Worm (Caenorhabditis elegans) whole organism, L4 larva: ENCODE data around the gene F57C12.6.

Source experiments
- D1046.2 ChIP-seq: fragments of 200-800 bp; sonication (Bioruptor generic); IDR thresholded peaks from 2 replicates; pipeline ENCODE4 v1.3.6; 2022; ENCODE audit warnings: missing genetic modification characterization, missing compliant biosample characterization
- R02D3.7 ChIP-seq: fragments of 150-350 bp; sonication (generic microtip); optimal IDR thresholded peaks from 3 replicates; lab custom pipeline; 2014; ENCODE audit warnings: missing biosample characterization, missing genetic modification characterization
- T20F7.1 ChIP-seq: fragments of 200-800 bp; sonication (Bioruptor generic); optimal IDR thresholded peaks from 2 replicates; lab custom pipeline; 2018; ENCODE audit warnings: mild to moderate bottlenecking, missing genetic modification characterization, missing compliant biosample characterization
- T26A8.4 ChIP-seq: fragments of 200-800 bp; sonication (Bioruptor generic); IDR thresholded peaks from 2 replicates; pipeline ENCODE4 v1.3.6; 2022; ENCODE audit warnings: missing genetic modification characterization, missing compliant biosample characterization
- Y5F2A.4 ChIP-seq: fragments of 200-800 bp; sonication (Bioruptor generic); optimal IDR thresholded peaks from 2 replicates; lab custom pipeline; 2018; ENCODE audit warnings: mild to moderate bottlenecking, missing genetic modification characterization, missing compliant biosample characterization
- ZK337.2 ChIP-seq: fragments of 200-800 bp; sonication (Bioruptor generic); IDR thresholded peaks from 2 replicates; pipeline ENCODE4 v1.3.6; 2022; ENCODE audit warnings: missing genetic modification reagents, missing genetic modification characterization, missing compliant biosample characterization
- aha-1 ChIP-seq: fragments of 150-350 bp; peaks from one replicate; lab custom pipeline; 2014; ENCODE audit warnings: missing biosample characterization, missing genetic modification characterization
- aly-2 ChIP-seq: sonication (generic microtip); optimal IDR thresholded peaks from 2 replicates; lab custom pipeline; 2018; ENCODE audit warnings: missing biosample characterization, missing genetic modification characterization
- arid-1 ChIP-seq: fragments of 200-800 bp; sonication (Bioruptor generic); conservative IDR thresholded peaks from 2 replicates; pipeline ENCODE4 v1.3.6; 2022; ENCODE audit warnings: missing genetic modification reagents, missing genetic modification characterization, missing compliant biosample characterization
- attf-4 ChIP-seq: sonication (generic microtip); optimal IDR thresholded peaks from 3 replicates; lab custom pipeline; 2017; ENCODE audit warnings: missing biosample characterization, missing genetic modification characterization
- ceh-20 ChIP-seq: fragments of 200-800 bp; sonication (Bioruptor generic); IDR thresholded peaks from 2 replicates; pipeline ENCODE4 v1.3.6; 2022; ENCODE audit warnings: missing genetic modification reagents, missing genetic modification characterization, missing compliant biosample characterization
- ceh-82 ChIP-seq: sonication (generic microtip); optimal IDR thresholded peaks from 2 replicates; lab custom pipeline; 2017; ENCODE audit warnings: missing biosample characterization, missing genetic modification characterization
- ctbp-1 ChIP-seq: fragments of 200-800 bp; sonication (Bioruptor generic); IDR thresholded peaks from 2 replicates; pipeline ENCODE4 v1.3.6; 2022; ENCODE audit warnings: missing genetic modification reagents, missing genetic modification characterization, missing compliant biosample characterization
- dmd-6 ChIP-seq: fragments of 200-800 bp; sonication (Bioruptor generic); IDR thresholded peaks from 2 replicates; pipeline ENCODE4 v1.3.6; 2022; ENCODE audit warnings: missing genetic modification reagents, missing genetic modification characterization, missing compliant biosample characterization
- dmd-8 ChIP-seq: fragments of 200-800 bp; sonication (Bioruptor generic); IDR thresholded peaks from 2 replicates; pipeline ENCODE4 v1.3.6; 2022; ENCODE audit warnings: missing genetic modification characterization, missing compliant biosample characterization
- dmd-9 ChIP-seq: fragments of 200-800 bp; sonication (Bioruptor generic); IDR thresholded peaks from 2 replicates; pipeline ENCODE4 v1.3.6; 2022; ENCODE audit warnings: missing genetic modification reagents, missing genetic modification characterization, missing compliant biosample characterization
- dpl-1 ChIP-seq: fragments of 150-350 bp; optimal IDR thresholded peaks from 2 replicates; lab custom pipeline; 2014; ENCODE audit warnings: missing biosample characterization, missing genetic modification reagents, missing genetic modification characterization
- fos-1 ChIP-seq: fragments of 150-350 bp; optimal IDR thresholded peaks from 2 replicates; lab custom pipeline; 2014; ENCODE audit warnings: missing biosample characterization, missing genetic modification characterization
- gei-8 ChIP-seq: fragments of 200-800 bp; sonication (Bioruptor generic); optimal IDR thresholded peaks from 2 replicates; lab custom pipeline; 2018; ENCODE audit warnings: mild to moderate bottlenecking, missing genetic modification characterization, missing compliant biosample characterization
- hlh-30 ChIP-seq: sonication (generic microtip); optimal IDR thresholded peaks from 2 replicates; lab custom pipeline; 2017; ENCODE audit warnings: antibody characterized with exemption, mild to moderate bottlenecking, missing genetic modification characterization, missing compliant biosample characterization; ENCODE audit not compliant: insufficient read depth
- hmg-1.1 ChIP-seq: fragments of 200-800 bp; sonication (Bioruptor generic); IDR thresholded peaks from 2 replicates; pipeline ENCODE4 v1.3.6; 2022; ENCODE audit warnings: missing genetic modification reagents, missing genetic modification characterization, missing compliant biosample characterization
- lim-7 ChIP-seq: fragments of 200-800 bp; sonication (Bioruptor generic); IDR thresholded peaks from 2 replicates; pipeline ENCODE4 v1.3.6; 2022; ENCODE audit warnings: missing genetic modification characterization, missing compliant biosample characterization
- lin-29 ChIP-seq: fragments of 200-800 bp; sonication (Bioruptor generic); IDR thresholded peaks from 2 replicates; pipeline ENCODE4 v1.3.6; 2022; ENCODE audit warnings: missing genetic modification reagents, missing genetic modification characterization, missing compliant biosample characterization
- lin-39 ChIP-seq: fragments of 150-350 bp; optimal IDR thresholded peaks from 2 replicates; lab custom pipeline; 2014; ENCODE audit warnings: missing biosample characterization, missing genetic modification reagents, missing genetic modification characterization
- lir-3 ChIP-seq: sonication (generic microtip); optimal IDR thresholded peaks from 2 replicates; lab custom pipeline; 2016; ENCODE audit warnings: mild to moderate bottlenecking, missing genetic modification characterization, missing compliant biosample characterization
- madf-5 ChIP-seq, 2 experiments: fragments of 200-800 bp; sonication (Bioruptor generic); IDR thresholded peaks; 2 replicates each; pipeline ENCODE4 v1.3.6; 2022; ENCODE audit warnings: missing compliant biosample characterization in 2 of 2, missing genetic modification characterization in 2 of 2
- madf-9 ChIP-seq: fragments of 200-800 bp; sonication (Bioruptor generic); conservative IDR thresholded peaks from 2 replicates; pipeline ENCODE4 v1.3.6; 2022; ENCODE audit warnings: missing genetic modification reagents, missing genetic modification characterization, missing compliant biosample characterization
- mdl-1 ChIP-seq, 2 experiments: fragments of 150-350 bp in 1 of 2; sonication (generic microtip) in 1 of 2; optimal IDR thresholded peaks; 2 replicates each; lab custom pipeline; 2014 to 2017; ENCODE audit warnings: missing biosample characterization in 2 of 2, missing genetic modification characterization in 2 of 2
- mxl-2 ChIP-seq: fragments of 200-800 bp; sonication (Bioruptor generic); conservative IDR thresholded peaks from 2 replicates; pipeline ENCODE4 v1.3.6; 2022; ENCODE audit warnings: missing genetic modification reagents, missing genetic modification characterization, missing compliant biosample characterization
- nhr-10 ChIP-seq: fragments of 150-350 bp; optimal IDR thresholded peaks from 2 replicates; lab custom pipeline; 2014; ENCODE audit warnings: missing biosample characterization, missing genetic modification characterization
- nhr-102 ChIP-seq: sonication (generic microtip); optimal IDR thresholded peaks from 2 replicates; lab custom pipeline; 2016; ENCODE audit warnings: mild to moderate bottlenecking, missing genetic modification characterization, moderate library complexity, missing compliant biosample characterization
- nhr-237 ChIP-seq: sonication (generic microtip); optimal IDR thresholded peaks from 2 replicates; lab custom pipeline; 2017; ENCODE audit warnings: missing biosample characterization, missing genetic modification characterization
- nhr-25 ChIP-seq: sonication (generic microtip); optimal IDR thresholded peaks from 2 replicates; lab custom pipeline; 2017; ENCODE audit warnings: missing genetic modification characterization, mild to moderate bottlenecking, missing compliant biosample characterization, antibody characterized with exemption, moderate library complexity, borderline replicate concordance; ENCODE audit not compliant: insufficient read depth
- nhr-48 ChIP-seq: sonication (generic microtip); optimal IDR thresholded peaks from 2 replicates; lab custom pipeline; 2016; ENCODE audit warnings: mild to moderate bottlenecking, missing genetic modification characterization, missing compliant biosample characterization
- nhr-6 ChIP-seq: fragments of 150-350 bp; optimal IDR thresholded peaks from 2 replicates; lab custom pipeline; 2014; ENCODE audit warnings: missing biosample characterization, missing genetic modification characterization
- nhr-76 ChIP-seq: fragments of 150-350 bp; optimal IDR thresholded peaks from 2 replicates; lab custom pipeline; 2014; ENCODE audit warnings: missing biosample characterization, missing genetic modification characterization
- nhr-77 ChIP-seq: fragments of 150-350 bp; optimal IDR thresholded peaks from 2 replicates; lab custom pipeline; 2014; ENCODE audit warnings: missing biosample characterization, missing genetic modification characterization
- pha-4 ChIP-seq, 2 experiments: fragments of 150-350 bp in 1 of 2; fragments of 200-800 bp in 1 of 2; sonication (Bioruptor generic) in 1 of 2; IDR thresholded peaks in 1 of 2; optimal IDR thresholded peaks in 1 of 2; 2 replicates each; pipeline versions ENCODE4 v1.3.6 to Lab custom; 2014 to 2022; ENCODE audit warnings: missing genetic modification characterization in 2 of 2, missing genetic modification reagents in 2 of 2, missing biosample characterization in 1 of 2, missing compliant biosample characterization in 1 of 2
- pqm-1 ChIP-seq: sonication (generic microtip); optimal IDR thresholded peaks from 2 replicates; lab custom pipeline; 2017; ENCODE audit warnings: missing biosample characterization, missing genetic modification characterization
- set-16 ChIP-seq: fragments of 200-800 bp; sonication (Bioruptor generic); IDR thresholded peaks from 2 replicates; pipeline ENCODE4 v1.3.6; 2022; ENCODE audit warnings: missing genetic modification reagents, missing genetic modification characterization, missing compliant biosample characterization
- skn-1 ChIP-seq: fragments of 150-350 bp; optimal IDR thresholded peaks from 2 replicates; lab custom pipeline; 2014; ENCODE audit warnings: missing biosample characterization, missing genetic modification characterization
- snpc-1.2 ChIP-seq: fragments of 200-800 bp; sonication (Bioruptor generic); IDR thresholded peaks from 2 replicates; pipeline ENCODE4 v1.3.6; 2022; ENCODE audit warnings: missing genetic modification reagents, missing genetic modification characterization, missing compliant biosample characterization
- snpc-4 ChIP-seq: fragments of 150-350 bp; optimal IDR thresholded peaks from 2 replicates; lab custom pipeline; 2014; ENCODE audit warnings: missing biosample characterization, missing genetic modification characterization
- spr-3 ChIP-seq: fragments of 200-800 bp; sonication (Bioruptor generic); optimal IDR thresholded peaks from 2 replicates; lab custom pipeline; 2018; ENCODE audit warnings: mild to moderate bottlenecking, missing genetic modification characterization, missing compliant biosample characterization
- unc-39 ChIP-seq: sonication (generic microtip); optimal IDR thresholded peaks from 2 replicates; lab custom pipeline; 2017; ENCODE audit warnings: missing biosample characterization, missing genetic modification characterization
- vab-7 ChIP-seq: fragments of 200-800 bp; sonication (Bioruptor generic); IDR thresholded peaks from 2 replicates; pipeline ENCODE4 v1.3.6; 2022; ENCODE audit warnings: missing genetic modification reagents, missing genetic modification characterization, missing compliant biosample characterization

F57C12.6 gene

ce11 chrX:542807-543206, 11.0 kb downstream of the F57C12.6 start, which contains the start of gene F28C10.1:
TSS of gene F28C10.1 (plus strand) at chrX:543107.
- no peak for TF ChIP-seq pqm-1 (tag; lab: Kevin White, UChicago)
- no peak for TF ChIP-seq T26A8.4
- no peak for TF ChIP-seq ZK337.2
- no peak for TF ChIP-seq aly-2
- no peak for TF ChIP-seq arid-1 (GFP tag; lab: Robert Waterston, UW)
- no peak for TF ChIP-seq gei-8
- TF ChIP-seq nhr-237 (tag; lab: Kevin White, UChicago): no peak
- TF ChIP-seq unc-39 (tag; lab: Kevin White, UChicago): no peak
- TF ChIP-seq pha-4 (GFP tag; IDR thresholded peaks at IDR 0.05; lab: Robert Waterston, UW): no peak
- TF ChIP-seq pha-4 (tag; optimal IDR thresholded peaks at IDR 0.05; lab: Kevin White, UChicago): no peak
- TF ChIP-seq madf-5 (GFP tag; IDR thresholded peaks at IDR 0.05; lab: Robert Waterston, UW): no peak

DNA sequence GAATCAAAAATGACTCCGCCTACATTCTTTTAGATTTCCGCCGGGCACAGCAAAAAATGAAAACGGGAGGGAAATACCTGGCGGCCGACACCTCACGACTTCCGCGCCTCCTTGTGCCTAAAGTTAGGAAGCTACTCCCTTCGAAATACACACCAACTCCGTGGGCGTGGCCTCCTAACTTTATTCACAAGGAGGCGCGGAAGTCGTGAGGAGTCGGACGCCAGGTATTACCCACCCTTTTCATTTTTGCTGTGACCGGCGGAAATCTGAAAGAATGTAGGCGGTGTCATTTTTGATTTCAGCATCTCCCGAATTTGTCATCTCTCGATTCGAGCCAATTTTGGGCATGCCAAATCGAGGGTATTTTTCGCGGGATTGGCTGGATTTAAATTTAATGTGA, 15.7 kb downstream of the F57C12.6 start:
- peak; percentile 20 for TF ChIP-seq aha-1 (tag; lab: Kevin White, UChicago)
- TF ChIP-seq dmd-9 (GFP tag; lab: Robert Waterston, UW): no peak
- TF ChIP-seq D1046.2: no peak
- no peak for TF ChIP-seq nhr-77 (tag; lab: Kevin White, UChicago)
- 0 out of 2 replicates have a peak, but pooled peaks have one; percentile 15 for TF ChIP-seq dmd-8
- 0 out of 2 replicates have a peak, but pooled peaks have one; percentile 48 for TF ChIP-seq snpc-1.2 (GFP tag; lab: Robert Waterston, UW)
- no peak for TF ChIP-seq mxl-2 (GFP tag; lab: Robert Waterston, UW)

- TF ChIP-seq skn-1 (tag; lab: Kevin White, UChicago): no peak
- no peak for TF ChIP-seq dpl-1
- TF ChIP-seq vab-7: no peak
- no peak for TF ChIP-seq lim-7 (GFP tag; lab: Robert Waterston, UW)
Observed at ce11 chrX:536365-536764, 17.4 kb downstream of the F57C12.6 start.

ce11 chrX:535728-536127, 18.0 kb downstream of the F57C12.6 start, which contains the start of gene F28C10.3:
TSS of gene F28C10.3 (minus strand) at chrX:535828.
- TF ChIP-seq fos-1 (tag; lab: Kevin White, UChicago) (no peak), aly-2 (no peak), lin-29 (GFP tag; lab: Robert Waterston, UW) (peak; percentile 28; the same call in 1 of the 2 replicates), snpc-1.2 (GFP tag; lab: Robert Waterston, UW) (no peak), T20F7.1 (GFP tag; lab: Kevin White, UChicago) (no peak), pha-4 (GFP tag; IDR thresholded peaks at IDR 0.05; lab: Robert Waterston, UW) (no peak), pha-4 (tag; optimal IDR thresholded peaks at IDR 0.05; lab: Kevin White, UChicago) (peak; percentile 14), snpc-4 (tag; lab: Kevin White, UChicago) (no peak), lir-3 (tag; lab: Kevin White, UChicago) (no peak), nhr-25 (tag; lab: Kevin White, UChicago) (peak; percentile 85), nhr-102 (tag; lab: Kevin White, UChicago) (no peak), attf-4 (no peak), dmd-6 (GFP tag; lab: Robert Waterston, UW) (peak; percentile 71), nhr-76 (tag; lab: Kevin White, UChicago) (no peak), ctbp-1 (GFP tag; lab: Robert Waterston, UW) (peak; percentile 60), ceh-82 (tag; lab: Kevin White, UChicago) (no peak), nhr-48 (tag; lab: Kevin White, UChicago) (peak; percentile 99), aha-1 (tag; lab: Kevin White, UChicago) (peak; percentile 96), hlh-30 (peak; percentile 84), ceh-20 (peak; percentile 71; the same call in 1 of the 2 replicates), Y5F2A.4 (GFP tag; lab: Kevin White, UChicago) (no peak), mdl-1 (tag; optimal IDR thresholded peaks at IDR 0.05; lab: Kevin White, UChicago) (peak; percentile 88 to 91), arid-1 (GFP tag; lab: Robert Waterston, UW) (no peak), nhr-10 (peak; percentile 37), nhr-6 (peak; percentile 63), madf-9 (GFP tag; lab: Robert Waterston, UW) (no peak), nhr-77 (tag; lab: Kevin White, UChicago) (peak; percentile 38), R02D3.7 (no peak), hmg-1.1 (GFP tag; lab: Robert Waterston, UW) (peak; percentile 89), set-16 (GFP tag; lab: Robert Waterston, UW) (no peak), lin-39 (tag; lab: Kevin White, UChicago) (no peak), spr-3 (GFP tag; lab: Kevin White, UChicago) (no peak)
